Worm (Caenorhabditis elegans): ENCODE results near the gene blos-1.

The blos-1 gene

DNA sequence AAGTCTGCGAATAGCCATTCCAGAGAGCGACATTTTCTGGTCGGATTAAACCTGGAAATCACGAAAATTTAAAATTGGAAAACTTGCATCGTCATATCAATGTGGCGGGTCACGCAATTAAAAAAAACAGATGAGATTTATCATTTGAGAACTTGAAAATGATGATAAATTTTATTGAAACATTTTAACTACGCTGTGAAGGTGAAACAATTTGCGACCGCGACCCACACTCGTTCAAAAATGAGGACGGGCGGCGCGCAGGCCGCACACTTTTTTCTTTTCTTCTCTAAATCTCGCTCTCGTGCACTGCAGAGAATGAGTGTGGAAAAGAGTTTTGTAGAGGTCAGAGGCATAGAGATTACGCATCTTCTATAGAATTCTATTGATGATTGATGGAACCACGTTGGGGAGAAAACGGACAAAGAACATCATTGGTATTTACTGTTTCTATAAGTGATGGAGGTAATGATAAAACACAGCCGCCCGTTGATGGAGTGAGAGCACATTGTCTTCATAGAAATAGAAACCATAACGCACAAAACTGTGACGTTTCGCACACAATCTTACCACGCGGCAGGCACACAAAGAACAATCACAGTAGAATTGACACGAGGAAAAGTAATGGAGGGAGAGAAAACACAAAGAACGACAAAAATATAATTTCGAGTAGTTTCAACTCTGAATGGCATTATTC is 5.0 kb upstream of the blos-1 start, which contains the start of gene cts-1 (continued):
- TF ChIP-seq rnt-1 (tag; optimal IDR thresholded peaks at IDR 0.05), result peak; percentile 56
- TF ChIP-seq lim-6 (tag; optimal IDR thresholded peaks at IDR 0.05), result no peak
- no peak for TF ChIP-seq ceh-19 (GFP tag; optimal IDR thresholded peaks at IDR 0.05)
- no peak for TF ChIP-seq nhr-11 (tag; optimal IDR thresholded peaks at IDR 0.05)
- TF ChIP-seq hlh-6 (tag; optimal IDR thresholded peaks at IDR 0.05), result no peak
- no peak for TF ChIP-seq nhr-232 (tag; optimal IDR thresholded peaks at IDR 0.05)
- TF ChIP-seq ztf-16 (tag; optimal IDR thresholded peaks at IDR 0.05), result no peak
- TF ChIP-seq npax-4 (tag; optimal IDR thresholded peaks at IDR 0.05), result no peak
- TF ChIP-seq dmd-4 (tag; optimal IDR thresholded peaks at IDR 0.05; ENCODE audit: borderline replicate concordance), result no peak
- no peak for TF ChIP-seq K09A11.1 (tag; optimal IDR thresholded peaks at IDR 0.05; ENCODE audit: insufficient read depth)
- TF ChIP-seq lin-11 (tag; optimal IDR thresholded peaks at IDR 0.05), result no peak
- peak; percentile 74 for TF ChIP-seq tbx-2 (tag; optimal IDR thresholded peaks at IDR 0.05)
- no peak for TF ChIP-seq C08G9.2 (tag; optimal IDR thresholded peaks at IDR 0.05)
- TF ChIP-seq che-1 (tag; optimal IDR thresholded peaks at IDR 0.05), result no peak
- TF ChIP-seq pha-2 (tag; optimal IDR thresholded peaks at IDR 0.05), result no peak
- TF ChIP-seq pqm-1 (tag; optimal IDR thresholded peaks at IDR 0.05), result peak; percentile 50
- TF ChIP-seq ets-4 (tag; optimal IDR thresholded peaks at IDR 0.05), result no peak
- no peak for TF ChIP-seq mec-3 (tag; optimal IDR thresholded peaks at IDR 0.05; ENCODE audit: borderline replicate concordance)
- TF ChIP-seq ceh-45 (GFP tag; IDR thresholded peaks at IDR 0.05), result no peak
- no peak for TF ChIP-seq syd-9 (tag; optimal IDR thresholded peaks at IDR 0.05)
- no peak for TF ChIP-seq pat-9 (tag; optimal IDR thresholded peaks at IDR 0.05)
- peak; percentile 10 for TF ChIP-seq unc-55 (GFP tag; optimal IDR thresholded peaks at IDR 0.05)
- TF ChIP-seq hlh-8 (tag; optimal IDR thresholded peaks at IDR 0.05), result no peak
- TF ChIP-seq ceh-6 (GFP tag; optimal IDR thresholded peaks at IDR 0.05), result no peak
- TF ChIP-seq ama-1 (optimal IDR thresholded peaks at IDR 0.05), result no peak
- peak; percentile 3 for TF ChIP-seq hlh-30 (tag; optimal IDR thresholded peaks at IDR 0.05; ENCODE audit: insufficient read depth)
- TF ChIP-seq K02D7.2 (tag; optimal IDR thresholded peaks at IDR 0.05), result no peak
- no peak for TF ChIP-seq ahr-1 (tag; optimal IDR thresholded peaks at IDR 0.05)
- peak; percentile 72 for TF ChIP-seq ceh-18 (tag; optimal IDR thresholded peaks at IDR 0.05)
- no peak for TF ChIP-seq ceh-2 (tag; optimal IDR thresholded peaks at IDR 0.05)
- no peak for TF ChIP-seq hlh-15 (tag; optimal IDR thresholded peaks at IDR 0.05)
- TF ChIP-seq C38D4.7 (GFP tag; optimal IDR thresholded peaks at IDR 0.05), result no peak
- no peak for TF ChIP-seq elt-4 (tag; optimal IDR thresholded peaks at IDR 0.05)
- TF ChIP-seq ceh-22 (tag; optimal IDR thresholded peaks at IDR 0.05), result no peak
- no peak for TF ChIP-seq Y22D7AL.16 (tag; optimal IDR thresholded peaks at IDR 0.05)
- TF ChIP-seq sdc-2 (tag; optimal IDR thresholded peaks at IDR 0.05), result no peak
- TF ChIP-seq ttx-3 (tag; optimal IDR thresholded peaks at IDR 0.05), result no peak
- no peak for TF ChIP-seq hlh-13 (GFP tag; optimal IDR thresholded peaks at IDR 0.05)
- no peak for TF ChIP-seq zip-5 (tag; optimal IDR thresholded peaks at IDR 0.05)
- TF ChIP-seq ceh-24 (tag; optimal IDR thresholded peaks at IDR 0.05), result no peak

- TF ChIP-seq pag-3 (tag; optimal IDR thresholded peaks at IDR 0.05; ENCODE audit: borderline replicate concordance) (no peak), pax-1 (tag; optimal IDR thresholded peaks at IDR 0.05) (no peak), sox-2 (GFP tag; IDR thresholded peaks at IDR 0.05) (no peak), elt-2 (tag; optimal IDR thresholded peaks at IDR 0.05) (no peak), tbx-2 (tag; optimal IDR thresholded peaks at IDR 0.05) (no peak), nfya-1 (tag; optimal IDR thresholded peaks at IDR 0.05) (no peak), nhr-232 (tag; optimal IDR thresholded peaks at IDR 0.05) (no peak), rnt-1 (tag; optimal IDR thresholded peaks at IDR 0.05) (no peak), hlh-15 (tag; optimal IDR thresholded peaks at IDR 0.05) (no peak)
Measured at ce11 chrIII:10215882-10216281, 4.1 kb upstream of the blos-1 start.
